Worm (Caenorhabditis elegans) whole organism, dauer: ENCODE results near the gene F54D12.8.

Source experiments
- unc-62 ChIP-seq: sonication (generic microtip); optimal IDR thresholded peaks from 2 replicates; lab custom pipeline; 2017; ENCODE audit warnings: missing biosample characterization, missing genetic modification reagents, missing genetic modification characterization

F54D12.8 gene

DNA sequence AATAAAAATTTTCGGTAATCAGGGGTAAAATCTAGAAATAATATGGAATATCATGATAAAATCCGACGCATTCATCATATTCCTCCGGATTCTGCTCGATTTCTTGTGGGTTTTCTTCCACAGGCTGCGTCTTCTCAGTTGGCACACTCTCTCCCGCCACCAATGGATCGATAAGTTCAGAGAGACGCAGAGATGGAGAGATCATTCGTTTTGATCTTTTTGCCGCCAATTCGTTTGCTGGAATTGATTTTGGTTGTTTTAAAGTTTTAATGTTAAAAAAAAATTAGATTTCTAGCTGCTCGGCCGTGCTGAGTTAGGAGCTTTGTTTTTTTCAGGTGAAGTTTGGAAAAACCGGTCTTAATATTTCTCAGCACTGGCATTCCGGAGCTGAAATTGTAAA lies 40.6 kb downstream of the F54D12.8 start:
- no peak for TF ChIP-seq unc-62

ce11 chrII:1355480-1355879 lies 42.4 kb downstream of the F54D12.8 start, which contains the start of gene C13A10.1:
Gene C13A10.1, minus strand, starts transcription at chrII:1355649.
- no peak for TF ChIP-seq unc-62
